Worm (Caenorhabditis elegans) whole organism, L4 larva: ENCODE data around the gene acy-4.

ENCODE experiments used
- D1046.2 ChIP-seq: fragments of 200-800 bp; sonication (Bioruptor generic); IDR thresholded peaks from 2 replicates; pipeline ENCODE4 v1.3.6; 2022; ENCODE audit warnings: missing genetic modification characterization, missing compliant biosample characterization
- F26F4.8 ChIP-seq: fragments of 200-800 bp; sonication (Bioruptor generic); conservative IDR thresholded peaks from 2 replicates; pipeline ENCODE4 v1.3.6; 2022; ENCODE audit warnings: missing genetic modification characterization, missing compliant biosample characterization
- F37D6.2 ChIP-seq: sonication (generic microtip); optimal IDR thresholded peaks from 2 replicates; lab custom pipeline; 2016; ENCODE audit warnings: mild to moderate bottlenecking, missing genetic modification characterization, missing compliant biosample characterization
- F49E8.2 ChIP-seq: sonication (generic microtip); optimal IDR thresholded peaks from 2 replicates; lab custom pipeline; 2016; ENCODE audit warnings: missing compliant biosample characterization, mild to moderate bottlenecking, missing genetic modification characterization, borderline replicate concordance
- ZK337.2 ChIP-seq: fragments of 200-800 bp; sonication (Bioruptor generic); IDR thresholded peaks from 2 replicates; pipeline ENCODE4 v1.3.6; 2022; ENCODE audit warnings: missing genetic modification reagents, missing genetic modification characterization, missing compliant biosample characterization
- aha-1 ChIP-seq: fragments of 150-350 bp; peaks from one replicate; lab custom pipeline; 2014; ENCODE audit warnings: missing biosample characterization, missing genetic modification characterization
- aly-2 ChIP-seq: sonication (generic microtip); optimal IDR thresholded peaks from 2 replicates; lab custom pipeline; 2018; ENCODE audit warnings: missing biosample characterization, missing genetic modification characterization
- ama-1 ChIP-seq: fragments of 150-350 bp; optimal IDR thresholded peaks from 2 replicates; lab custom pipeline; 2014; ENCODE audit warnings: inconsistent platforms, mixed read lengths
- arid-1 ChIP-seq: fragments of 200-800 bp; sonication (Bioruptor generic); conservative IDR thresholded peaks from 2 replicates; pipeline ENCODE4 v1.3.6; 2022; ENCODE audit warnings: missing genetic modification reagents, missing genetic modification characterization, missing compliant biosample characterization
- ceh-32 ChIP-seq: sonication (generic microtip); optimal IDR thresholded peaks from 2 replicates; lab custom pipeline; 2016; ENCODE audit warnings: mild to moderate bottlenecking, missing genetic modification characterization, missing compliant biosample characterization; ENCODE audit not compliant: poor library complexity
- ceh-82 ChIP-seq: sonication (generic microtip); optimal IDR thresholded peaks from 2 replicates; lab custom pipeline; 2017; ENCODE audit warnings: missing biosample characterization, missing genetic modification characterization
- ctbp-1 ChIP-seq: fragments of 200-800 bp; sonication (Bioruptor generic); IDR thresholded peaks from 2 replicates; pipeline ENCODE4 v1.3.6; 2022; ENCODE audit warnings: missing genetic modification reagents, missing genetic modification characterization, missing compliant biosample characterization
- daf-12 ChIP-seq: fragments of 150-350 bp; optimal IDR thresholded peaks from 2 replicates; lab custom pipeline; 2014; ENCODE audit warnings: missing biosample characterization, missing genetic modification reagents, missing genetic modification characterization
- dmd-8 ChIP-seq: fragments of 200-800 bp; sonication (Bioruptor generic); IDR thresholded peaks from 2 replicates; pipeline ENCODE4 v1.3.6; 2022; ENCODE audit warnings: missing genetic modification characterization, missing compliant biosample characterization
- dmd-9 ChIP-seq: fragments of 200-800 bp; sonication (Bioruptor generic); IDR thresholded peaks from 2 replicates; pipeline ENCODE4 v1.3.6; 2022; ENCODE audit warnings: missing genetic modification reagents, missing genetic modification characterization, missing compliant biosample characterization
- dpl-1 ChIP-seq: fragments of 150-350 bp; optimal IDR thresholded peaks from 2 replicates; lab custom pipeline; 2014; ENCODE audit warnings: missing biosample characterization, missing genetic modification reagents, missing genetic modification characterization
- duxl-1 ChIP-seq: sonication (generic microtip); optimal IDR thresholded peaks from 2 replicates; lab custom pipeline; 2016; ENCODE audit warnings: mild to moderate bottlenecking, missing genetic modification characterization, moderate library complexity, missing compliant biosample characterization; ENCODE audit not compliant: poor library complexity
- egl-27 ChIP-seq: sonication (generic microtip); optimal IDR thresholded peaks from 3 replicates; lab custom pipeline; 2017; ENCODE audit warnings: missing biosample characterization, missing genetic modification reagents, missing genetic modification characterization
- fos-1 ChIP-seq: fragments of 150-350 bp; optimal IDR thresholded peaks from 2 replicates; lab custom pipeline; 2014; ENCODE audit warnings: missing biosample characterization, missing genetic modification characterization
- gei-8 ChIP-seq: fragments of 200-800 bp; sonication (Bioruptor generic); optimal IDR thresholded peaks from 2 replicates; lab custom pipeline; 2018; ENCODE audit warnings: mild to moderate bottlenecking, missing genetic modification characterization, missing compliant biosample characterization
- hif-1 ChIP-seq, 2 experiments: sonication (generic microtip); optimal IDR thresholded peaks; 2 replicates each; lab custom pipeline; 2016 to 2017; ENCODE audit warnings: missing compliant biosample characterization in 2 of 2, missing genetic modification characterization in 2 of 2, missing genetic modification reagents in 2 of 2, missing genotype in 2 of 2, mild to moderate bottlenecking in 1 of 2
- hlh-11 ChIP-seq: fragments of 200-800 bp; sonication (Bioruptor generic); optimal IDR thresholded peaks from 2 replicates; lab custom pipeline; 2018; ENCODE audit warnings: mild to moderate bottlenecking, missing genetic modification characterization, missing compliant biosample characterization
- hlh-30 ChIP-seq: sonication (generic microtip); optimal IDR thresholded peaks from 2 replicates; lab custom pipeline; 2017; ENCODE audit warnings: antibody characterized with exemption, mild to moderate bottlenecking, missing genetic modification characterization, missing compliant biosample characterization; ENCODE audit not compliant: insufficient read depth
- lin-1 ChIP-seq: fragments of 200-800 bp; sonication (Bioruptor generic); IDR thresholded peaks from 2 replicates; pipeline ENCODE4 v1.3.6; 2022; ENCODE audit warnings: missing genetic modification reagents, missing genetic modification characterization, missing compliant biosample characterization
- lin-13 ChIP-seq: fragments of 150-350 bp; optimal IDR thresholded peaks from 2 replicates; lab custom pipeline; 2014; ENCODE audit warnings: missing biosample characterization, missing genetic modification reagents, missing genetic modification characterization
- lin-15B ChIP-seq: fragments of 150-350 bp; sonication (generic microtip); optimal IDR thresholded peaks from 3 replicates; lab custom pipeline; 2014; ENCODE audit warnings: missing biosample characterization, missing genetic modification characterization
- lsy-2 ChIP-seq, 2 experiments: fragments of 150-350 bp in 1 of 2; sonication (generic microtip) in 1 of 2; optimal IDR thresholded peaks; 2 replicates each; lab custom pipeline; 2014 to 2017; ENCODE audit warnings: missing biosample characterization in 2 of 2, missing genetic modification characterization in 2 of 2
- madf-9 ChIP-seq: fragments of 200-800 bp; sonication (Bioruptor generic); conservative IDR thresholded peaks from 2 replicates; pipeline ENCODE4 v1.3.6; 2022; ENCODE audit warnings: missing genetic modification reagents, missing genetic modification characterization, missing compliant biosample characterization
- mdt-29 ChIP-seq: fragments of 200-800 bp; sonication (Bioruptor generic); IDR thresholded peaks from 2 replicates; pipeline ENCODE4 v1.3.6; 2022; ENCODE audit warnings: missing genetic modification reagents, missing genetic modification characterization, missing compliant biosample characterization
- mes-2 ChIP-seq: sonication (generic microtip); optimal IDR thresholded peaks from 2 replicates; lab custom pipeline; 2016; ENCODE audit warnings: missing genotype, mild to moderate bottlenecking, missing genetic modification characterization, missing compliant biosample characterization; ENCODE audit not compliant: poor library complexity, severe bottlenecking
- nhr-102 ChIP-seq: sonication (generic microtip); optimal IDR thresholded peaks from 2 replicates; lab custom pipeline; 2016; ENCODE audit warnings: mild to moderate bottlenecking, missing genetic modification characterization, moderate library complexity, missing compliant biosample characterization
- nhr-25 ChIP-seq: sonication (generic microtip); optimal IDR thresholded peaks from 2 replicates; lab custom pipeline; 2017; ENCODE audit warnings: missing genetic modification characterization, mild to moderate bottlenecking, missing compliant biosample characterization, antibody characterized with exemption, moderate library complexity, borderline replicate concordance; ENCODE audit not compliant: insufficient read depth
- nhr-28 ChIP-seq: fragments of 150-350 bp; optimal IDR thresholded peaks from 2 replicates; lab custom pipeline; 2014; ENCODE audit warnings: missing biosample characterization, missing genetic modification characterization
- nhr-42 ChIP-seq: fragments of 200-800 bp; sonication (Bioruptor generic); IDR thresholded peaks from 2 replicates; pipeline ENCODE4 v1.3.6; 2022; ENCODE audit warnings: missing genetic modification characterization, missing compliant biosample characterization
- nhr-48 ChIP-seq: sonication (generic microtip); optimal IDR thresholded peaks from 2 replicates; lab custom pipeline; 2016; ENCODE audit warnings: mild to moderate bottlenecking, missing genetic modification characterization, missing compliant biosample characterization
- pha-4 ChIP-seq, 2 experiments: fragments of 150-350 bp in 1 of 2; fragments of 200-800 bp in 1 of 2; sonication (Bioruptor generic) in 1 of 2; IDR thresholded peaks in 1 of 2; optimal IDR thresholded peaks in 1 of 2; 2 replicates each; pipeline versions ENCODE4 v1.3.6 to Lab custom; 2014 to 2022; ENCODE audit warnings: missing genetic modification characterization in 2 of 2, missing genetic modification reagents in 2 of 2, missing biosample characterization in 1 of 2, missing compliant biosample characterization in 1 of 2
- php-3 ChIP-seq: fragments of 200-800 bp; sonication (Bioruptor generic); IDR thresholded peaks from 2 replicates; pipeline ENCODE4 v1.3.6; 2022; ENCODE audit warnings: missing genetic modification reagents, missing genetic modification characterization, missing compliant biosample characterization
- pqm-1 ChIP-seq: sonication (generic microtip); optimal IDR thresholded peaks from 2 replicates; lab custom pipeline; 2017; ENCODE audit warnings: missing biosample characterization, missing genetic modification characterization
- saeg-2 ChIP-seq: fragments of 200-800 bp; sonication (Bioruptor generic); IDR thresholded peaks from 2 replicates; pipeline ENCODE4 v1.3.6; 2022; ENCODE audit warnings: missing genetic modification reagents, missing genetic modification characterization, missing compliant biosample characterization
- sdz-12 ChIP-seq: fragments of 200-800 bp; sonication (Bioruptor generic); optimal IDR thresholded peaks from 2 replicates; lab custom pipeline; 2018; ENCODE audit warnings: mild to moderate bottlenecking, missing genetic modification characterization, missing compliant biosample characterization
- set-16 ChIP-seq: fragments of 200-800 bp; sonication (Bioruptor generic); IDR thresholded peaks from 2 replicates; pipeline ENCODE4 v1.3.6; 2022; ENCODE audit warnings: missing genetic modification reagents, missing genetic modification characterization, missing compliant biosample characterization
- snpc-1.2 ChIP-seq: fragments of 200-800 bp; sonication (Bioruptor generic); IDR thresholded peaks from 2 replicates; pipeline ENCODE4 v1.3.6; 2022; ENCODE audit warnings: missing genetic modification reagents, missing genetic modification characterization, missing compliant biosample characterization
- snpc-4 ChIP-seq: fragments of 150-350 bp; optimal IDR thresholded peaks from 2 replicates; lab custom pipeline; 2014; ENCODE audit warnings: missing biosample characterization, missing genetic modification characterization
- spr-1 ChIP-seq: sonication (generic microtip); optimal IDR thresholded peaks from 2 replicates; lab custom pipeline; 2016; ENCODE audit warnings: mild to moderate bottlenecking, missing genetic modification characterization, missing compliant biosample characterization
- tag-97 ChIP-seq: fragments of 200-800 bp; sonication (Bioruptor generic); IDR thresholded peaks from 2 replicates; pipeline ENCODE4 v1.3.6; 2022; ENCODE audit warnings: missing genetic modification characterization, missing compliant biosample characterization
- zfp-2 ChIP-seq: sonication (generic microtip); optimal IDR thresholded peaks from 2 replicates; lab custom pipeline; 2016; ENCODE audit warnings: mild to moderate bottlenecking, missing genetic modification characterization, missing compliant biosample characterization
- zip-11 ChIP-seq: fragments of 200-800 bp; sonication (Bioruptor generic); IDR thresholded peaks from 2 replicates; pipeline ENCODE4 v1.3.6; 2022; ENCODE audit warnings: missing genetic modification characterization, missing compliant biosample characterization
- zip-2 ChIP-seq: fragments of 150-350 bp; optimal IDR thresholded peaks from 2 replicates; lab custom pipeline; 2014; ENCODE audit warnings: missing biosample characterization, missing genetic modification characterization
- ztf-11 ChIP-seq: fragments of 150-350 bp; optimal IDR thresholded peaks from 2 replicates; lab custom pipeline; 2014; ENCODE audit warnings: missing biosample characterization, missing genetic modification characterization
- ztf-7 ChIP-seq: fragments of 150-350 bp; optimal IDR thresholded peaks from 2 replicates; lab custom pipeline; 2014; ENCODE audit warnings: missing biosample characterization, missing genetic modification characterization

Gene acy-4

DNA sequence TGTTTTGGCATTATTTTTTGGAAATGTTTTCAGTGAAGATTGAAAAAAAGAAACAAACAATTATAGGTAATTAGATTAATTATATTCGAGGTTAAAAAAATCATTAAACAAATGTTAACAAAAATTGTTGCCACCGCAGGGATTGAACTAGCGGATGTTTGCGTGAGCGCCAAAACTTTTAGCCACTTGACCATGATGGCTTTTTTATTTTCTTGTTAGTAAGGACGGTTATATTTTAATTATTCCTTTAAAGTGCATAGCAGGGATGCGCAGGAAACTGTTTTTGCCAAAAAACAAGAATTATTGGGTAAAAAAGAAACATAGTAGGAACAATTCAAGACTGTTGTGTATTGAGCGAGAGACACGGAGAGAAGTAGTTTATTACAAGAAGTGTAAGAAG, 36.6 kb upstream of the acy-4 start (continued):
- TF ChIP-seq F49E8.2 (tag; lab: Kevin White, UChicago): peak; percentile 81
- TF ChIP-seq ama-1 (lab: Kevin White, UChicago): no peak
- no peak for TF ChIP-seq nhr-25 (tag; lab: Kevin White, UChicago)
- TF ChIP-seq aly-2: no peak
- peak; percentile 73 for TF ChIP-seq spr-1 (tag; lab: Kevin White, UChicago)
- TF ChIP-seq php-3 (GFP tag; lab: Robert Waterston, UW): peak; percentile 86
- TF ChIP-seq pha-4 (GFP tag; IDR thresholded peaks at IDR 0.05; lab: Robert Waterston, UW): peak; percentile 91
- TF ChIP-seq pha-4 (tag; optimal IDR thresholded peaks at IDR 0.05; lab: Kevin White, UChicago): no peak
- no peak for TF ChIP-seq F37D6.2 (tag; lab: Kevin White, UChicago)
- TF ChIP-seq tag-97 (GFP tag; lab: Robert Waterston, UW): 0 out of 2 replicates have a peak, but pooled peaks have one; percentile 64
- TF ChIP-seq gei-8: peak; percentile 62
- no peak for TF ChIP-seq fos-1 (tag; lab: Kevin White, UChicago)
- peak; percentile 71 for TF ChIP-seq aha-1 (tag; lab: Kevin White, UChicago)
- peak; percentile 92 for TF ChIP-seq D1046.2 (GFP tag; lab: Robert Waterston, UW)
- peak; percentile 70 for TF ChIP-seq nhr-42 (GFP tag; lab: Robert Waterston, UW)
- TF ChIP-seq ztf-11 (tag; lab: Kevin White, UChicago): no peak
- peak; percentile 66 for TF ChIP-seq madf-9 (GFP tag; lab: Robert Waterston, UW)
- peak; percentile 29 for TF ChIP-seq lin-13 (GFP tag; lab: Kevin White, UChicago)
- no peak for TF ChIP-seq ztf-7 (tag; lab: Kevin White, UChicago)
- TF ChIP-seq zip-11: peak; percentile 84; the same call in 1 of the 2 replicates
- peak; percentile 93 for TF ChIP-seq lin-1 (GFP tag; lab: Robert Waterston, UW)
- no peak for TF ChIP-seq egl-27 (tag; lab: Kevin White, UChicago)
- TF ChIP-seq zip-2 (tag; lab: Kevin White, UChicago): no peak
- no peak for TF ChIP-seq ceh-32
- TF ChIP-seq hif-1 (tag; optimal IDR thresholded peaks at IDR 0.05; lab: Kevin White, UChicago): peak in 1 of 2 experiments; percentile 47
- TF ChIP-seq ceh-82 (tag; lab: Kevin White, UChicago): no peak
- TF ChIP-seq ctbp-1 (GFP tag; lab: Robert Waterston, UW): peak; percentile 85
- no peak for TF ChIP-seq dpl-1 (GFP tag; lab: Kevin White, UChicago)
- peak; percentile 88 for TF ChIP-seq snpc-1.2
- no peak for TF ChIP-seq set-16 (GFP tag; lab: Robert Waterston, UW)
- no peak for TF ChIP-seq pqm-1 (tag; lab: Kevin White, UChicago)
- no peak for TF ChIP-seq lsy-2 (tag; optimal IDR thresholded peaks at IDR 0.05; lab: Kevin White, UChicago)
- peak; percentile 88 for TF ChIP-seq duxl-1 (tag; lab: Kevin White, UChicago)
- no peak for TF ChIP-seq lin-15B
- TF ChIP-seq ZK337.2: 0 out of 2 replicates have a peak, but pooled peaks have one; percentile 43
- TF ChIP-seq mdt-29: peak; percentile 72
- no peak for TF ChIP-seq dmd-9 (GFP tag; lab: Robert Waterston, UW)
- peak; percentile 56 for TF ChIP-seq nhr-102
- peak; percentile 63 for TF ChIP-seq sdz-12
- peak; percentile 14 for TF ChIP-seq hlh-30 (tag; lab: Kevin White, UChicago)
- peak; percentile 93 for TF ChIP-seq F26F4.8 (GFP tag; lab: Robert Waterston, UW)
- no peak for TF ChIP-seq hlh-11 (tag; lab: Kevin White, UChicago)
- TF ChIP-seq daf-12 (tag; lab: Kevin White, UChicago): no peak
- TF ChIP-seq saeg-2 (GFP tag; lab: Robert Waterston, UW): peak; percentile 47; the same call in 1 of the 2 replicates
- peak; percentile 57 for TF ChIP-seq nhr-48 (tag; lab: Kevin White, UChicago)
- TF ChIP-seq mes-2 (tag; lab: Kevin White, UChicago): peak; percentile 70
- no peak for TF ChIP-seq snpc-4 (tag; lab: Kevin White, UChicago)
- TF ChIP-seq zfp-2 (tag; lab: Kevin White, UChicago): no peak
- no peak for TF ChIP-seq nhr-28 (tag; lab: Kevin White, UChicago)
- TF ChIP-seq dmd-8: peak; percentile 84
- TF ChIP-seq arid-1 (GFP tag; lab: Robert Waterston, UW): peak; percentile 95
